Worm (Caenorhabditis elegans) whole organism, midembryonic: Measurements from ENCODE around the gene H20J04.6.

Experiments
- T22C8.4 ChIP-seq: fragments of 200-800 bp; sonication (Bioruptor generic); IDR thresholded peaks from 2 replicates; pipeline ENCODE4 v1.3.6; 2022; ENCODE audit warnings: missing genetic modification characterization, missing compliant biosample characterization
- ref-1 ChIP-seq: fragments of 200-800 bp; sonication (Bioruptor generic); conservative IDR thresholded peaks from 2 replicates; pipeline ENCODE4 v1.3.6; 2022; ENCODE audit warnings: missing genetic modification reagents, missing genetic modification characterization, missing compliant biosample characterization

ce11 chrII:4341484-4341883 is 18.4 kb downstream of the H20J04.6 start:
- TF ChIP-seq T22C8.4 (no peak), ref-1 (GFP tag; lab: Robert Waterston, UW) (no peak)
